Worm (Caenorhabditis elegans) whole organism, L4 larva: ENCODE results near the gene R04B3.2.

ENCODE experiments used
- Y105C5A.15 ChIP-seq: fragments of 200-800 bp; sonication (Bioruptor generic); IDR thresholded peaks from 2 replicates; pipeline ENCODE4 v1.3.6; 2022; ENCODE audit warnings: missing genetic modification characterization, missing compliant biosample characterization
- attf-4 ChIP-seq: sonication (generic microtip); optimal IDR thresholded peaks from 3 replicates; lab custom pipeline; 2017; ENCODE audit warnings: missing biosample characterization, missing genetic modification characterization
- ceh-62 ChIP-seq: sonication (generic microtip); optimal IDR thresholded peaks from 2 replicates; lab custom pipeline; 2017; ENCODE audit warnings: missing biosample characterization, missing genetic modification characterization
- hmg-1.1 ChIP-seq: fragments of 200-800 bp; sonication (Bioruptor generic); IDR thresholded peaks from 2 replicates; pipeline ENCODE4 v1.3.6; 2022; ENCODE audit warnings: missing genetic modification reagents, missing genetic modification characterization, missing compliant biosample characterization
- lim-7 ChIP-seq: fragments of 200-800 bp; sonication (Bioruptor generic); IDR thresholded peaks from 2 replicates; pipeline ENCODE4 v1.3.6; 2022; ENCODE audit warnings: missing genetic modification characterization, missing compliant biosample characterization
- lin-13 ChIP-seq: fragments of 150-350 bp; optimal IDR thresholded peaks from 2 replicates; lab custom pipeline; 2014; ENCODE audit warnings: missing biosample characterization, missing genetic modification reagents, missing genetic modification characterization
- lin-38 ChIP-seq: fragments of 200-800 bp; sonication (Bioruptor generic); IDR thresholded peaks from 2 replicates; pipeline ENCODE4 v1.3.6; 2022; ENCODE audit warnings: missing genetic modification reagents, missing genetic modification characterization, missing compliant biosample characterization
- lin-39 ChIP-seq: fragments of 150-350 bp; optimal IDR thresholded peaks from 2 replicates; lab custom pipeline; 2014; ENCODE audit warnings: missing biosample characterization, missing genetic modification reagents, missing genetic modification characterization
- nhr-28 ChIP-seq: fragments of 150-350 bp; optimal IDR thresholded peaks from 2 replicates; lab custom pipeline; 2014; ENCODE audit warnings: missing biosample characterization, missing genetic modification characterization

DNA sequence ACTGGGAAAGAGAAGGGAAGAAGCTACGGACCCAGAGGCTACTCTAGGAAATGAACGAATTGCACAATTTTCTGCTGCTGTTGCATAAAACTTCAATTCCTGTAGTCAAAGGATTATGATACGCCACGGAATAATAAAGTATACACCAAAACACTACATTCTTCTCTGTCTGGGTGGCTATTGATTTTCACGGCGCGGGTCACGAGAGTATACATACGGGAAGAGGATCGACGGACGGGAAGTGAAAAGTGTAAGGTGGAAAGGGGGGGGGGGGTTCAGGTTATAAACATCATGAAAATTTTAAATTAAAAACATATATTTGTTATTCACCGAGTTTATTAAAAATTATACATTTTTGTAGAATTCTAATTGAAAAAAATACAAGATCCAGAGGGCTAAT lies 34.2 kb downstream of the R04B3.2 start:
- TF ChIP-seq lim-7 (GFP tag; lab: Robert Waterston, UW) = no peak
- TF ChIP-seq ceh-62 (tag; lab: Kevin White, UChicago) = no peak
- no peak for TF ChIP-seq attf-4
- TF ChIP-seq hmg-1.1 (GFP tag; lab: Robert Waterston, UW) = no peak
- TF ChIP-seq lin-39 (tag; lab: Kevin White, UChicago) = no peak
- no peak for TF ChIP-seq lin-13
- TF ChIP-seq lin-38 = no peak
- no peak for TF ChIP-seq nhr-28 (tag; lab: Kevin White, UChicago)
- TF ChIP-seq Y105C5A.15 (GFP tag; lab: Robert Waterston, UW) = no peak
